Fruit fly (Drosophila melanogaster): Measurements from ENCODE around the gene CG6231.

CG6231 gene

dm6 chr3R:19583311-19583710, 49.2 kb downstream of the CG6231 start:
- TF ChIP-seq psq (optimal IDR thresholded peaks at IDR 0.05) (no peak), CG8478 (optimal IDR thresholded peaks at IDR 0.05) (no peak), usp (GFP tag; optimal IDR thresholded peaks at IDR 0.05) (no peak), pan (optimal IDR thresholded peaks at IDR 0.05) (no peak), Dll (optimal IDR thresholded peaks at IDR 0.05) (no peak), EcR (GFP tag; optimal IDR thresholded peaks at IDR 0.05) (no peak)

DNA sequence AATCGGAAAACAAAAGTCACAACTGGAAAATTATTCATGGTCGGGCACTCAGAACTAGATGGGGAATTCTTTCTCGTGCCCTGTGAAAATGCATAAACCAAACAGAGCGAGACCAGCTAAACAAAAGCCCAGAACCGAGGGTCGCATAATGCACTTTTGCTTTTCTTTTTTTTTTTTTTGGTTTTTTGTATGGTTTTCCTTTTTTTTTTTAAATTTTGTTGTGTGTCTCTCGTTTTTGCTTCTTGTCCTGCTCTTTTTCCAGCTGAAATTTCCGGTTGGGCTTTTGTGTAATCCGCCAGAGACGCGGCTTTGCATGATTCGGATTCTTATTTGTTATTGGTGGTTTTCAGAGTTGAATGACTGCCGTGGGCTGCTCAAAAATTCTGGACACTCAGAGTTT, 50.7 kb downstream of the CG6231 start:
- TF ChIP-seq pan (optimal IDR thresholded peaks at IDR 0.05) (no peak), CG8478 (optimal IDR thresholded peaks at IDR 0.05) (no peak), Dll (optimal IDR thresholded peaks at IDR 0.05) (no peak), EcR (GFP tag; optimal IDR thresholded peaks at IDR 0.05) (no peak), usp (GFP tag; optimal IDR thresholded peaks at IDR 0.05) (no peak), psq (optimal IDR thresholded peaks at IDR 0.05) (no peak)

- TF ChIP-seq EcR (GFP tag; optimal IDR thresholded peaks at IDR 0.05) (no peak), usp (GFP tag; optimal IDR thresholded peaks at IDR 0.05) (no peak), Dll (optimal IDR thresholded peaks at IDR 0.05) (no peak), psq (optimal IDR thresholded peaks at IDR 0.05) (no peak), CG8478 (optimal IDR thresholded peaks at IDR 0.05) (no peak), pan (optimal IDR thresholded peaks at IDR 0.05) (no peak)
These were observed 60.6 kb downstream of the CG6231 start for dm6 chr3R:19571938-19572337.

- no peak for TF ChIP-seq pan (optimal IDR thresholded peaks at IDR 0.05)
- TF ChIP-seq psq (optimal IDR thresholded peaks at IDR 0.05) = no peak
- TF ChIP-seq Dll (optimal IDR thresholded peaks at IDR 0.05) = no peak
- no peak for TF ChIP-seq EcR (GFP tag; optimal IDR thresholded peaks at IDR 0.05)
- no peak for TF ChIP-seq CG8478 (optimal IDR thresholded peaks at IDR 0.05)
- TF ChIP-seq usp (GFP tag; optimal IDR thresholded peaks at IDR 0.05) = no peak
These were observed 61.3 kb downstream of the CG6231 start for dm6 chr3R:19571195-19571594.

DNA sequence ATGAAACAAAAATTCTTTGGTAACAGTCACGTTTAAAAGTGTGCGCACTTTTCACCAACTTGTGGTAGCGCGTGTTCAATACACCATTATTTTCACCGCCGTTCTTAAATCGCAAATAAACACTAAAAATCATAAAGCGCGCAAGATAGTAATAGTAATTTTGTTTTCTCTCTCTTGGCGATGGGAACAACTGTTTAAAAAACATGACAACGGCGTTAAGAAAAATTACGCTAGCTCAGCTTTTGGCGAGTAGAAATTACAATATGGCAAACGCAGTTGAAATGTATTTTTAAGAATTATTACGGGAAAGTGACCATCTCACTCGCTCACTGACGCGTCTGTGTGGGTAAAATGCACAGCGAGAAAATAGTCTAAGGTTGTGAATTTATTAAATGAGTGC, 62.9 kb downstream of the CG6231 start:
- TF ChIP-seq psq (optimal IDR thresholded peaks at IDR 0.05) (no peak), CG8478 (optimal IDR thresholded peaks at IDR 0.05) (no peak), usp (GFP tag; optimal IDR thresholded peaks at IDR 0.05) (no peak)

- TF ChIP-seq EcR (GFP tag; optimal IDR thresholded peaks at IDR 0.05) (no peak), pan (optimal IDR thresholded peaks at IDR 0.05) (no peak)
These were observed 63.4 kb downstream of the CG6231 start for dm6 chr3R:19569139-19569538.

DNA sequence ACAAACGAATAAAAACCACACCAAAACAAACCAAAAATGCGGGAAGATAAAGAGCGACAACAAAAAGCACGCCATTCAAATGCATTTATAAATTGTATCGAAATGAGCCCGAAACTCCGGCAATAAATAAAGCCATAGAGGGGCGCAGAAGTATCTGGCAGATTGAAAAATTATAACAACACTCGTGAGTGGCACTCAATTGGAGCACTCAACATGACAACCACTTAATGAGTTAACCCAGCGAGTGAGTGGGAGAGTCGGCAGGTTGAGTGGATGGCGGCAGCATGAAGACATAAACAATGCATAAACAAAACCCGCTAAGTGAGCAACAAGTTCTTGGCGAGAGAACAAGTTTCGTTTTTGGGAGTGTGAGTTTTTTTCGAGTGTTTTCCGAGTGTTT, 63.8 kb downstream of the CG6231 start:
- TF ChIP-seq CG8478 (optimal IDR thresholded peaks at IDR 0.05) = no peak
- no peak for TF ChIP-seq usp (GFP tag; optimal IDR thresholded peaks at IDR 0.05)
- no peak for TF ChIP-seq Dll (optimal IDR thresholded peaks at IDR 0.05)
- TF ChIP-seq EcR (GFP tag; optimal IDR thresholded peaks at IDR 0.05) = no peak
- TF ChIP-seq pan (optimal IDR thresholded peaks at IDR 0.05) = no peak
- TF ChIP-seq psq (optimal IDR thresholded peaks at IDR 0.05) = no peak
